Comparison of ENCODE assay signal across 1 fruit fly cellular context in the genomic region with DNA sequence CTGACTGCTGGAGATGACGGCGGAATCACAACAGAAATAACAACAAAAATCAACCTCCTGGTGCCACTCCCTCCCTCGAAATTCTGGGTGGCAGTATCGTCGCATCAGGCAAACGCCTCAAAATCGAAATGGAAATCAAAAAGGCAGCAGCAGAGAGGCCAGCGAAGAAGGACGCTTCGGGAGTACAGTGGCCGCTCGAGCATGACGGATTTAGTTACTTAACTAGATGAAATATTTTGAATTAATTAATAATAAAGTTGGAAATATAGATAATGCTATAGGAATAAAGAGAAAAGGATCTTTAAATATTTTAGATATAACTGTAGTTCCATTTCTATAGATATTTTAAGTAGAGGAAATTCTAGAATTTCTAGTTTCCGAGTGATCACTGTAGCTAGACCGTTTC.
TF ChIP-seq lines count a peak whose summit lies in the region.

No protein-coding gene starts in this region.

TF ChIP-seq in whole organism, embryonic, 481 proteins besides CTCF, POLR2A, EP300 and RAD21 (continued from another document and continues in another):
- no peak for TF ChIP-seq Meics (GFP tag; optimal IDR thresholded peaks at IDR 0.05; lab: Kevin White, UChicago)
- TF ChIP-seq NC2β (GFP tag; optimal IDR thresholded peaks at IDR 0.05; lab: Kevin White, UChicago): no peak
- TF ChIP-seq CG2129 (GFP tag; IDR thresholded peaks at IDR 0.05; lab: Robert Waterston, UW; ENCODE audit: partially characterized antibody): no peak
- TF ChIP-seq pan (optimal IDR thresholded peaks at IDR 0.05; lab: Kevin White, UChicago): no peak
- no peak for TF ChIP-seq pan (GFP tag; optimal IDR thresholded peaks at IDR 0.05 in 1 of 2, IDR thresholded peaks at IDR 0.05 in 1 of 2)
- no peak for TF ChIP-seq Ets65A (GFP tag; lab: Kevin White, UChicago)
- no peak for TF ChIP-seq TFAM (GFP tag; optimal IDR thresholded peaks at IDR 0.05; lab: Kevin White, UChicago)
- no peak for TF ChIP-seq MBD-R2 (GFP tag; IDR thresholded peaks at IDR 0.05; lab: Robert Waterston, UW)
- no peak for TF ChIP-seq Optix (GFP tag; IDR thresholded peaks at IDR 0.05; lab: Robert Waterston, UW)
- TF ChIP-seq CG14441 (GFP tag; IDR thresholded peaks at IDR 0.05; lab: Robert Waterston, UW): no peak
- TF ChIP-seq CG14014 (GFP tag; IDR thresholded peaks at IDR 0.05; lab: Robert Waterston, UW): no peak
- no peak for TF ChIP-seq NFAT (GFP tag; IDR thresholded peaks at IDR 0.05; lab: Robert Waterston, UW)
- no peak for TF ChIP-seq danr (GFP tag; IDR thresholded peaks at IDR 0.05; lab: Robert Waterston, UW)
- TF ChIP-seq CG14710 (tag; optimal IDR thresholded peaks at IDR 0.05; lab: Kevin White, UChicago): peak; percentile 41
- TF ChIP-seq CG6175 (GFP tag; IDR thresholded peaks at IDR 0.05; lab: Robert Waterston, UW): no peak
- TF ChIP-seq chinmo (GFP tag; IDR thresholded peaks at IDR 0.05; lab: Robert Waterston, UW; ENCODE audit: partially characterized antibody): no peak
- TF ChIP-seq Nf-YC (tag; optimal IDR thresholded peaks at IDR 0.05; lab: Kevin White, UChicago): peak; percentile 35
- TF ChIP-seq gcm2 (GFP tag; optimal IDR thresholded peaks at IDR 0.05; lab: Kevin White, UChicago): no peak
- no peak for TF ChIP-seq CG2199 (GFP tag; IDR thresholded peaks at IDR 0.05; lab: Robert Waterston, UW)
- TF ChIP-seq CG17361 (GFP tag; IDR thresholded peaks at IDR 0.05; lab: Robert Waterston, UW): 0 out of 3 replicates have a peak, but pooled peaks have one; percentile 23
- no peak for TF ChIP-seq dati (GFP tag; IDR thresholded peaks at IDR 0.05; lab: Robert Waterston, UW)
- no peak for TF ChIP-seq fd102C (GFP tag; optimal IDR thresholded peaks at IDR 0.05; lab: Kevin White, UChicago)
- no peak for TF ChIP-seq Hmx (GFP tag; optimal IDR thresholded peaks at IDR 0.05; lab: Kevin White, UChicago)
- TF ChIP-seq cas (GFP tag; IDR thresholded peaks at IDR 0.05; lab: Robert Waterston, UW): no peak
- TF ChIP-seq CG1603 (tag; optimal IDR thresholded peaks at IDR 0.05; lab: Kevin White, UChicago): no peak
- no peak for TF ChIP-seq Dip3 (GFP tag; optimal IDR thresholded peaks at IDR 0.05; lab: Kevin White, UChicago)
- no peak for TF ChIP-seq Mes4 (GFP tag; optimal IDR thresholded peaks at IDR 0.05; lab: Kevin White, UChicago)
- no peak for TF ChIP-seq schlank (tag; optimal IDR thresholded peaks at IDR 0.05; lab: Kevin White, UChicago)
- no peak for TF ChIP-seq kah (GFP tag; optimal IDR thresholded peaks at IDR 0.05; lab: Kevin White, UChicago)
- peak; percentile 53; the same call in 1 of the 2 replicates for TF ChIP-seq CG17328 (GFP tag; IDR thresholded peaks at IDR 0.05; lab: Robert Waterston, UW)
- TF ChIP-seq bsh (GFP tag; optimal IDR thresholded peaks at IDR 0.05; lab: Kevin White, UChicago): peak in 1 of 2 experiments; percentile 52
- TF ChIP-seq chn (GFP tag; optimal IDR thresholded peaks at IDR 0.05; lab: Kevin White, UChicago): no peak
- peak; percentile 51 for TF ChIP-seq CG4404 (GFP tag; IDR thresholded peaks at IDR 0.05; lab: Robert Waterston, UW)
- peak; percentile 36 for TF ChIP-seq CG1529 (GFP tag; optimal IDR thresholded peaks at IDR 0.05; lab: Kevin White, UChicago)
- no peak for TF ChIP-seq bbx (GFP tag; IDR thresholded peaks at IDR 0.05; lab: Robert Waterston, UW; ENCODE audit: partially characterized antibody)
- TF ChIP-seq gfzf (GFP tag; optimal IDR thresholded peaks at IDR 0.05; lab: Kevin White, UChicago): no peak
- TF ChIP-seq Poxn (GFP tag; IDR thresholded peaks at IDR 0.05; lab: Robert Waterston, UW): no peak
- peak; percentile 21 for TF ChIP-seq Ssrp (tag; optimal IDR thresholded peaks at IDR 0.05; lab: Kevin White, UChicago)
- no peak for TF ChIP-seq shn (GFP tag; optimal IDR thresholded peaks at IDR 0.05; lab: Kevin White, UChicago)
- TF ChIP-seq Rfx (GFP tag; IDR thresholded peaks at IDR 0.05; lab: Robert Waterston, UW): no peak
- no peak for TF ChIP-seq CG34376 (GFP tag; optimal IDR thresholded peaks at IDR 0.05; lab: Kevin White, UChicago)
- TF ChIP-seq lbe (GFP tag; optimal IDR thresholded peaks at IDR 0.05; lab: Kevin White, UChicago): no peak
- TF ChIP-seq CG33213 (GFP tag; optimal IDR thresholded peaks at IDR 0.05; lab: Kevin White, UChicago): no peak
- no peak for TF ChIP-seq CG15479 (GFP tag; optimal IDR thresholded peaks at IDR 0.05; lab: Kevin White, UChicago)
- no peak for TF ChIP-seq Ravus (GFP tag; IDR thresholded peaks at IDR 0.05; lab: Robert Waterston, UW)
- TF ChIP-seq Hmr (GFP tag; optimal IDR thresholded peaks at IDR 0.05; lab: Kevin White, UChicago): no peak
- peak; percentile 24 for TF ChIP-seq tin (GFP tag; optimal IDR thresholded peaks at IDR 0.05; lab: Kevin White, UChicago)
- no peak for TF ChIP-seq cg (GFP tag; optimal IDR thresholded peaks at IDR 0.05; lab: Kevin White, UChicago)
- TF ChIP-seq Neu2 (GFP tag; optimal IDR thresholded peaks at IDR 0.05; lab: Kevin White, UChicago; ENCODE audit: borderline replicate concordance): no peak
- TF ChIP-seq Gsc (GFP tag; IDR thresholded peaks at IDR 0.05; lab: Robert Waterston, UW): no peak
- no peak for TF ChIP-seq Max (GFP tag; optimal IDR thresholded peaks at IDR 0.05; lab: Kevin White, UChicago)
- TF ChIP-seq CG4854 (GFP tag; optimal IDR thresholded peaks at IDR 0.05; lab: Kevin White, UChicago): no peak
- TF ChIP-seq sug (tag; optimal IDR thresholded peaks at IDR 0.05; lab: Kevin White, UChicago): no peak
- peak; percentile 55 for TF ChIP-seq CG33557 (GFP tag; optimal IDR thresholded peaks at IDR 0.05; lab: Kevin White, UChicago)
- peak; percentile 17 for TF ChIP-seq ATbp (GFP tag; optimal IDR thresholded peaks at IDR 0.05; lab: Kevin White, UChicago)
- TF ChIP-seq Mrtf (GFP tag; IDR thresholded peaks at IDR 0.05; lab: Robert Waterston, UW): no peak
- TF ChIP-seq Pdp1 (GFP tag; optimal IDR thresholded peaks at IDR 0.05; lab: Kevin White, UChicago): no peak
- TF ChIP-seq gro (GFP tag; optimal IDR thresholded peaks at IDR 0.05; lab: Kevin White, UChicago): no peak
- no peak for TF ChIP-seq ERR (GFP tag; optimal IDR thresholded peaks at IDR 0.05; lab: Kevin White, UChicago)
- TF ChIP-seq ftz-f1 (GFP tag; optimal IDR thresholded peaks at IDR 0.05; lab: Kevin White, UChicago): no peak
- no peak for TF ChIP-seq HLH54F (GFP tag; optimal IDR thresholded peaks at IDR 0.05; lab: Kevin White, UChicago)
- TF ChIP-seq Med (GFP tag; lab: Kevin White, UChicago): no peak
- no peak for TF ChIP-seq CG10654 (GFP tag; optimal IDR thresholded peaks at IDR 0.05; lab: Kevin White, UChicago)
- TF ChIP-seq PHDP (tag; optimal IDR thresholded peaks at IDR 0.05; lab: Kevin White, UChicago): peak; percentile 16
- peak; percentile 44 for TF ChIP-seq CG15601 (tag; optimal IDR thresholded peaks at IDR 0.05; lab: Kevin White, UChicago)
- no peak for TF ChIP-seq mam (GFP tag; optimal IDR thresholded peaks at IDR 0.05; lab: Kevin White, UChicago)
- TF ChIP-seq CG31441 (GFP tag; IDR thresholded peaks at IDR 0.05; lab: Robert Waterston, UW): peak; percentile 42; the same call in 1 of the 2 replicates
- TF ChIP-seq gsb-n (tag; optimal IDR thresholded peaks at IDR 0.05; lab: Kevin White, UChicago): peak; percentile 51
- TF ChIP-seq CG15269 (tag; optimal IDR thresholded peaks at IDR 0.05; lab: Kevin White, UChicago): no peak
- no peak for TF ChIP-seq fd3F (GFP tag; optimal IDR thresholded peaks at IDR 0.05; lab: Kevin White, UChicago)
- TF ChIP-seq oc (tag; optimal IDR thresholded peaks at IDR 0.05; lab: Kevin White, UChicago): no peak
- no peak for TF ChIP-seq CG12236 (GFP tag; optimal IDR thresholded peaks at IDR 0.05; lab: Kevin White, UChicago)
- TF ChIP-seq zfh2 (GFP tag; optimal IDR thresholded peaks at IDR 0.05; lab: Kevin White, UChicago): no peak
- no peak for TF ChIP-seq CG9932 (GFP tag; IDR thresholded peaks at IDR 0.05; lab: Robert Waterston, UW)
- TF ChIP-seq CG3407 (GFP tag; optimal IDR thresholded peaks at IDR 0.05; lab: Kevin White, UChicago): peak; percentile 23
- TF ChIP-seq ci (GFP tag; IDR thresholded peaks at IDR 0.05; lab: Robert Waterston, UW): peak; percentile 53; the same call in 1 of the 3 replicates
- no peak for TF ChIP-seq E2f1 (GFP tag; IDR thresholded peaks at IDR 0.05; lab: Robert Waterston, UW)
- TF ChIP-seq NfI (GFP tag; optimal IDR thresholded peaks at IDR 0.05; lab: Kevin White, UChicago): no peak
- peak; percentile 57 for TF ChIP-seq CG7556 (GFP tag; optimal IDR thresholded peaks at IDR 0.05; lab: Kevin White, UChicago)
- TF ChIP-seq tx (GFP tag; optimal IDR thresholded peaks at IDR 0.05; lab: Kevin White, UChicago): no peak
- TF ChIP-seq CG15011 (GFP tag; optimal IDR thresholded peaks at IDR 0.05; lab: Kevin White, UChicago): no peak
- no peak for TF ChIP-seq CG13123 (GFP tag; optimal IDR thresholded peaks at IDR 0.05; lab: Kevin White, UChicago)
- peak; percentile 61; the same call in 1 of the 3 replicates for TF ChIP-seq so (GFP tag; IDR thresholded peaks at IDR 0.05; lab: Robert Waterston, UW)
- peak; percentile 55 for TF ChIP-seq dmrt99B (tag; optimal IDR thresholded peaks at IDR 0.05; lab: Kevin White, UChicago)
- TF ChIP-seq Atf6 (GFP tag; IDR thresholded peaks at IDR 0.05; lab: Robert Waterston, UW): no peak
- no peak for TF ChIP-seq CG4617 (GFP tag; optimal IDR thresholded peaks at IDR 0.05; lab: Kevin White, UChicago; ENCODE audit: borderline replicate concordance)
- TF ChIP-seq Blimp-1 (GFP tag; optimal IDR thresholded peaks at IDR 0.05; lab: Kevin White, UChicago): peak; percentile 41
- TF ChIP-seq CG3995 (GFP tag; optimal IDR thresholded peaks at IDR 0.05; lab: Kevin White, UChicago): no peak
- TF ChIP-seq CG4424 (GFP tag; optimal IDR thresholded peaks at IDR 0.05; lab: Kevin White, UChicago): peak; percentile 17
- peak; percentile 58 for TF ChIP-seq gem (tag; optimal IDR thresholded peaks at IDR 0.05; lab: Kevin White, UChicago)
- TF ChIP-seq ase (GFP tag; IDR thresholded peaks at IDR 0.05; lab: Robert Waterston, UW): no peak
- no peak for TF ChIP-seq Ada2b (GFP tag; IDR thresholded peaks at IDR 0.05; lab: Robert Waterston, UW)
- no peak for TF ChIP-seq Dip2 (GFP tag; IDR thresholded peaks at IDR 0.05; lab: Robert Waterston, UW)
- peak; percentile 17 for TF ChIP-seq CG13775 (GFP tag; optimal IDR thresholded peaks at IDR 0.05; lab: Kevin White, UChicago)
- TF ChIP-seq Hand (GFP tag; optimal IDR thresholded peaks at IDR 0.05; lab: Kevin White, UChicago): no peak
- no peak for TF ChIP-seq fru (optimal IDR thresholded peaks at IDR 0.05; lab: Kevin White, UChicago)
- peak in 1 of 2 experiments; percentile 77 for TF ChIP-seq tll (GFP tag; optimal IDR thresholded peaks at IDR 0.05; lab: Kevin White, UChicago)
- TF ChIP-seq scrt (GFP tag; optimal IDR thresholded peaks at IDR 0.05; lab: Kevin White, UChicago): no peak
- TF ChIP-seq nerfin-2 (GFP tag; IDR thresholded peaks at IDR 0.05; lab: Robert Waterston, UW; ENCODE audit: partially characterized antibody): no peak
- no peak for TF ChIP-seq Dek (tag; optimal IDR thresholded peaks at IDR 0.05; lab: Kevin White, UChicago)
- no peak for TF ChIP-seq CG9215 (GFP tag; IDR thresholded peaks at IDR 0.05; lab: Robert Waterston, UW)
- TF ChIP-seq ranshi (GFP tag; IDR thresholded peaks at IDR 0.05; lab: Robert Waterston, UW): no peak
- TF ChIP-seq maf-S (GFP tag; optimal IDR thresholded peaks at IDR 0.05; lab: Kevin White, UChicago): no peak
- no peak for TF ChIP-seq wdn (GFP tag; IDR thresholded peaks at IDR 0.05; lab: Robert Waterston, UW)
- TF ChIP-seq CG1024 (GFP tag; IDR thresholded peaks at IDR 0.05; lab: Robert Waterston, UW): no peak
- TF ChIP-seq CG32767 (GFP tag; IDR thresholded peaks at IDR 0.05; lab: Robert Waterston, UW): no peak
- peak; percentile 10 for TF ChIP-seq CG30431 (GFP tag; optimal IDR thresholded peaks at IDR 0.05; lab: Kevin White, UChicago)
- peak; percentile 33; the same call in 1 of the 2 replicates for TF ChIP-seq CG4360 (GFP tag; IDR thresholded peaks at IDR 0.05; lab: Robert Waterston, UW)
- TF ChIP-seq zen2 (GFP tag; IDR thresholded peaks at IDR 0.05; lab: Robert Waterston, UW; ENCODE audit: partially characterized antibody): no peak
- no peak for TF ChIP-seq Hey (tag; optimal IDR thresholded peaks at IDR 0.05; lab: Kevin White, UChicago)
- TF ChIP-seq hb (GFP tag; IDR thresholded peaks at IDR 0.05; lab: Robert Waterston, UW; ENCODE audit: partially characterized antibody): no peak
- peak; percentile 4 for TF ChIP-seq bcd (GFP tag; optimal IDR thresholded peaks at IDR 0.05; lab: Kevin White, UChicago)
- no peak for TF ChIP-seq B-H2 (GFP tag; optimal IDR thresholded peaks at IDR 0.05; lab: Kevin White, UChicago)
- TF ChIP-seq Fer3 (tag; optimal IDR thresholded peaks at IDR 0.05; lab: Kevin White, UChicago): no peak
- peak; percentile 65 for TF ChIP-seq Nf-YB (GFP tag; optimal IDR thresholded peaks at IDR 0.05; lab: Kevin White, UChicago)
- TF ChIP-seq MTF-1 (GFP tag; optimal IDR thresholded peaks at IDR 0.05; lab: Kevin White, UChicago; ENCODE audit: borderline replicate concordance): no peak
- no peak for TF ChIP-seq ken (GFP tag; IDR thresholded peaks at IDR 0.05; lab: Robert Waterston, UW)
- no peak for TF ChIP-seq CG6272 (GFP tag; IDR thresholded peaks at IDR 0.05; lab: Robert Waterston, UW)
- TF ChIP-seq CG15514 (GFP tag; optimal IDR thresholded peaks at IDR 0.05; lab: Kevin White, UChicago): no peak
- TF ChIP-seq CG1647 (GFP tag; optimal IDR thresholded peaks at IDR 0.05; lab: Kevin White, UChicago): no peak
- peak; percentile 14 for TF ChIP-seq trem (tag; optimal IDR thresholded peaks at IDR 0.05; lab: Kevin White, UChicago)
- TF ChIP-seq hbn (GFP tag; IDR thresholded peaks at IDR 0.05; lab: Robert Waterston, UW; ENCODE audit: partially characterized antibody): no peak
- peak; percentile 64 for TF ChIP-seq CG15696 (tag; optimal IDR thresholded peaks at IDR 0.05; lab: Kevin White, UChicago)
- no peak for TF ChIP-seq Six4 (GFP tag; optimal IDR thresholded peaks at IDR 0.05; lab: Kevin White, UChicago)
- no peak for TF ChIP-seq slou (GFP tag; optimal IDR thresholded peaks at IDR 0.05; lab: Kevin White, UChicago)
- TF ChIP-seq HmgZ (tag; optimal IDR thresholded peaks at IDR 0.05; lab: Kevin White, UChicago): no peak
- no peak for TF ChIP-seq HLHmδ (GFP tag; optimal IDR thresholded peaks at IDR 0.05; lab: Kevin White, UChicago)
- TF ChIP-seq CG16813 (GFP tag; IDR thresholded peaks at IDR 0.05; lab: Robert Waterston, UW; ENCODE audit: partially characterized antibody): no peak
- TF ChIP-seq CoRest (tag; optimal IDR thresholded peaks at IDR 0.05; lab: Kevin White, UChicago): peak; percentile 55
- TF ChIP-seq CG13287 (GFP tag; IDR thresholded peaks at IDR 0.05; lab: Robert Waterston, UW; ENCODE audit: partially characterized antibody): no peak
- peak; percentile 72 for TF ChIP-seq CG2712 (tag; optimal IDR thresholded peaks at IDR 0.05; lab: Kevin White, UChicago)
- no peak for TF ChIP-seq dm (GFP tag; optimal IDR thresholded peaks at IDR 0.05; lab: Kevin White, UChicago)
